Worm (Caenorhabditis elegans) whole organism, L4/young adult: ENCODE data around the gene scl-20.
"Not testable (repeated sequence)": the region's sequence is repeated elsewhere in the genome, so short reads cannot be mapped to it uniquely, and the experiment has no call there.

Experiments
- W03F9.2 ChIP-seq: fragments of 150-350 bp; optimal IDR thresholded peaks from 2 replicates; lab custom pipeline; 2014; ENCODE audit warnings: missing biosample characterization, missing genetic modification characterization
- dao-5 ChIP-seq: sonication (generic microtip); optimal IDR thresholded peaks from 2 replicates; lab custom pipeline; 2016; ENCODE audit warnings: missing genotype, missing genetic modification characterization, moderate library complexity, missing compliant biosample characterization
- him-1 ChIP-seq: sonication (generic microtip); optimal IDR thresholded peaks from 2 replicates; lab custom pipeline; 2016; ENCODE audit warnings: missing genotype, missing genetic modification reagents, missing genetic modification characterization, missing compliant biosample characterization

scl-20 gene

ce11 chrV:18734381-18734780 is at the start of gene scl-20:
TSS of gene scl-20 (minus strand) at chrV:18734481.
- no peak for TF ChIP-seq W03F9.2 (tag; lab: Kevin White, UChicago)
- no peak for TF ChIP-seq him-1
- no peak for TF ChIP-seq dao-5 (tag; lab: Kevin White, UChicago)

ce11 chrV:18783474-18783873 is 49.2 kb upstream of the scl-20 start, which contains the start of gene Y17D7B.10:
TSS of gene Y17D7B.10 (plus strand) at chrV:18783716.
- no peak for TF ChIP-seq him-1
- TF ChIP-seq W03F9.2 (tag; lab: Kevin White, UChicago), result no peak
- no peak for TF ChIP-seq dao-5 (tag; lab: Kevin White, UChicago)

- no peak for TF ChIP-seq dao-5 (tag; lab: Kevin White, UChicago)
- no peak for TF ChIP-seq W03F9.2 (tag; lab: Kevin White, UChicago)
- TF ChIP-seq him-1, result no peak
Observed at ce11 chrV:18782747-18783146, 48.5 kb upstream of the scl-20 start.

- no peak for TF ChIP-seq dao-5 (tag; lab: Kevin White, UChicago)
- TF ChIP-seq W03F9.2 (tag; lab: Kevin White, UChicago), result no peak
- no peak for TF ChIP-seq him-1
Observed at ce11 chrV:18780605-18781004, 46.3 kb upstream of the scl-20 start.

- no peak for TF ChIP-seq dao-5 (tag; lab: Kevin White, UChicago)
Observed at ce11 chrV:18776245-18776737, 42.0 kb upstream of the scl-20 start, which contains the start of gene Y17D7B.4. TSS of gene Y17D7B.4 (minus strand) at chrV:18776687.

- TF ChIP-seq W03F9.2 (tag; lab: Kevin White, UChicago), result no peak
- TF ChIP-seq him-1, result no peak
- no peak for TF ChIP-seq dao-5 (tag; lab: Kevin White, UChicago)
Observed at ce11 chrV:18772761-18773160, 38.5 kb upstream of the scl-20 start, which contains the start of gene clec-257. TSS of gene clec-257 (plus strand) at chrV:18773061.

ce11 chrV:18771804-18772386 is 37.6 kb upstream of the scl-20 start:
- no peak for TF ChIP-seq him-1
- no peak for TF ChIP-seq dao-5 (tag; lab: Kevin White, UChicago)
- TF ChIP-seq W03F9.2 (tag; lab: Kevin White, UChicago), result no peak

- TF ChIP-seq W03F9.2 (tag; lab: Kevin White, UChicago) (no peak), dao-5 (tag; lab: Kevin White, UChicago) (no peak), him-1 (no peak)
Observed at ce11 chrV:18771390-18771789, 37.1 kb upstream of the scl-20 start, which contains the start of gene clec-256. TSS of gene clec-256 (plus strand) at chrV:18771690.

- no peak for TF ChIP-seq W03F9.2 (tag; lab: Kevin White, UChicago)
- TF ChIP-seq him-1, result no peak
Observed at ce11 chrV:18770623-18771022, 36.3 kb upstream of the scl-20 start, which contains the start of gene clec-255. TSS of gene clec-255 (minus strand) at chrV:18770723.

- TF ChIP-seq W03F9.2 (tag; lab: Kevin White, UChicago) (no peak), dao-5 (tag; lab: Kevin White, UChicago) (no peak), him-1 (no peak)
Observed at ce11 chrV:18769902-18770301, 35.6 kb upstream of the scl-20 start.

- TF ChIP-seq dao-5 (tag; lab: Kevin White, UChicago); him-1; W03F9.2 (tag; lab: Kevin White, UChicago): not testable (repeated sequence)
Observed at ce11 chrV:18762044-18762443, 27.8 kb upstream of the scl-20 start, which contains the start of gene F11D11.22. TSS of gene F11D11.22 (plus strand) at chrV:18762344.

- TF ChIP-seq him-1, result no peak
- no peak for TF ChIP-seq W03F9.2 (tag; lab: Kevin White, UChicago)
- no peak for TF ChIP-seq dao-5 (tag; lab: Kevin White, UChicago)
Observed at ce11 chrV:18761078-18761477, 26.8 kb upstream of the scl-20 start, which contains the start of gene F11D11.4. TSS of gene F11D11.4 (plus strand) at chrV:18761378.

ce11 chrV:18760174-18760573 is 25.9 kb upstream of the scl-20 start, which contains the start of gene F11D11.3:
TSS of gene F11D11.3 (minus strand) at chrV:18760274.
- TF ChIP-seq him-1 (no peak), W03F9.2 (tag; lab: Kevin White, UChicago) (no peak), dao-5 (tag; lab: Kevin White, UChicago) (no peak)

ce11 chrV:18754328-18754727 is 20.0 kb upstream of the scl-20 start, which contains the start of gene clec-254:
TSS of gene clec-254 (minus strand) at chrV:18754428.
- not testable (repeated sequence) for TF ChIP-seq W03F9.2 (tag; lab: Kevin White, UChicago); him-1; dao-5 (tag; lab: Kevin White, UChicago)
